Fruit fly (Drosophila melanogaster) whole organism, embryonic: ENCODE data around the gene CG14631.
A peak's percentile ranks its signal among the peaks of the same experiment; 100 is the strongest.

Experiments used
- BEAF-32 ChIP-seq: fragments of 200-800 bp; sonication (Bioruptor generic); optimal IDR thresholded peaks from 3 replicates; lab custom pipeline; 2017; ENCODE audit warnings: missing biosample characterization, missing genetic modification characterization, mild to moderate bottlenecking, moderate library complexity, missing genetic modification reagents
- CG11695 ChIP-seq: fragments of 200-800 bp; sonication (Bioruptor generic); IDR thresholded peaks from 3 replicates; pipeline ENCODE4 v1.3.6; 2022; ENCODE audit warnings: missing biosample characterization, missing genetic modification characterization
- CG11696 ChIP-seq: fragments of 200-800 bp; sonication (Bioruptor generic); IDR thresholded peaks from 2 replicates; pipeline ENCODE4 v1.3.6; 2022; ENCODE audit warnings: missing biosample characterization, missing genetic modification characterization
- CG13287 ChIP-seq: fragments of 200-800 bp; sonication (Bioruptor generic); IDR thresholded peaks from 2 replicates; pipeline ENCODE4 v1.3.6; 2022; ENCODE audit warnings: missing biosample characterization, missing genetic modification characterization; ENCODE audit not compliant: partially characterized antibody
- CG13624 ChIP-seq: fragments of 200-800 bp; sonication (Bioruptor generic); optimal IDR thresholded peaks from 2 replicates; lab custom pipeline; 2016; ENCODE audit warnings: missing biosample characterization, missing genetic modification characterization
- CG14014 ChIP-seq: fragments of 200-800 bp; sonication (Bioruptor generic); IDR thresholded peaks from 2 replicates; pipeline ENCODE4 v1.3.6; 2022; ENCODE audit warnings: missing biosample characterization, missing genetic modification characterization
- CG16813 ChIP-seq: fragments of 200-800 bp; sonication (Bioruptor generic); IDR thresholded peaks from 3 replicates; pipeline ENCODE4 v1.3.6; 2022; ENCODE audit warnings: missing biosample characterization, missing genetic modification characterization; ENCODE audit not compliant: partially characterized antibody
- CG16863 ChIP-seq: fragments of 200-800 bp; sonication (Bioruptor generic); optimal IDR thresholded peaks from 3 replicates; lab custom pipeline; 2016; ENCODE audit warnings: missing biosample characterization, missing genetic modification characterization
- CG17328 ChIP-seq: fragments of 200-800 bp; sonication (Bioruptor generic); IDR thresholded peaks from 2 replicates; pipeline ENCODE4 v1.3.6; 2022; ENCODE audit warnings: missing biosample characterization, missing genetic modification characterization
- CG3065 ChIP-seq: fragments of 200-800 bp; sonication (Bioruptor generic); optimal IDR thresholded peaks from 2 replicates; lab custom pipeline; 2016; ENCODE audit warnings: missing biosample characterization, missing genetic modification characterization
- CG32767 ChIP-seq: fragments of 200-800 bp; sonication (Bioruptor generic); IDR thresholded peaks from 2 replicates; pipeline ENCODE4 v1.3.6; 2022; ENCODE audit warnings: missing biosample characterization, missing genetic modification characterization
- CG33213 ChIP-seq: fragments of 200-800 bp; sonication (Bioruptor generic); optimal IDR thresholded peaks from 3 replicates; lab custom pipeline; 2016; ENCODE audit warnings: missing biosample characterization, missing genetic modification characterization
- CG34224 ChIP-seq: fragments of 200-800 bp; sonication (Bioruptor generic); IDR thresholded peaks from 3 replicates; pipeline ENCODE4 v1.3.6; 2022; ENCODE audit warnings: missing biosample characterization, missing genetic modification characterization; ENCODE audit not compliant: partially characterized antibody
- CG8290 ChIP-seq, 3 experiments: fragments of 200-800 bp; sonication (Bioruptor generic); optimal IDR thresholded peaks; 2 replicates each; lab custom pipeline; 2016 to 2019; ENCODE audit warnings: missing biosample characterization in 3 of 3, missing genetic modification characterization in 3 of 3, mild to moderate bottlenecking in 2 of 3, moderate library complexity in 1 of 3
- CG9932 ChIP-seq: fragments of 200-800 bp; sonication (Bioruptor generic); IDR thresholded peaks from 2 replicates; pipeline ENCODE4 v1.3.6; 2022; ENCODE audit warnings: missing biosample characterization, missing genetic modification characterization
- Doc3 ChIP-seq: fragments of 200-800 bp; sonication (Bioruptor generic); IDR thresholded peaks from 3 replicates; pipeline ENCODE4 v1.3.6; 2022; ENCODE audit warnings: missing biosample characterization, missing genetic modification characterization; ENCODE audit not compliant: partially characterized antibody
- E2f1 ChIP-seq: fragments of 200-800 bp; sonication (Bioruptor generic); IDR thresholded peaks from 2 replicates; pipeline ENCODE4 v1.3.6; 2022; ENCODE audit warnings: missing biosample characterization, missing genetic modification characterization
- E2f2 ChIP-seq: fragments of 200-800 bp; sonication (Bioruptor generic); IDR thresholded peaks from 2 replicates; pipeline ENCODE4 v1.3.6; 2022; ENCODE audit warnings: missing biosample characterization, missing genetic modification characterization
- Gug ChIP-seq: fragments of 200-800 bp; sonication (Bioruptor generic); IDR thresholded peaks from 4 replicates; pipeline ENCODE4 v1.3.6; 2022; ENCODE audit warnings: missing biosample characterization, missing genetic modification characterization
- HLH4C ChIP-seq: fragments of 200-800 bp; sonication (Bioruptor generic); IDR thresholded peaks from 3 replicates; pipeline ENCODE4 v1.3.6; 2022; ENCODE audit warnings: missing biosample characterization, missing genetic modification characterization; ENCODE audit not compliant: partially characterized antibody
- Hr51 ChIP-seq, 2 experiments: fragments of 200-800 bp; sonication (Bioruptor generic); optimal IDR thresholded peaks; 2 replicates in 1 of 2; 3 replicates in 1 of 2; lab custom pipeline; 2016 to 2018; ENCODE audit warnings: missing biosample characterization in 2 of 2, missing genetic modification characterization in 2 of 2, mild to moderate bottlenecking in 1 of 2, moderate library complexity in 1 of 2
- Hsf ChIP-seq: fragments of 200-800 bp; sonication (Bioruptor generic); optimal IDR thresholded peaks from 3 replicates; lab custom pipeline; 2016; ENCODE audit warnings: missing biosample characterization, missing genetic modification characterization
- Med ChIP-seq: fragments of 200-800 bp; sonication (Bioruptor generic); peaks from one replicate; lab custom pipeline; 2016; ENCODE audit warnings: missing biosample characterization, missing genetic modification characterization, mild to moderate bottlenecking, inconsistent platforms, moderate library complexity
- NFAT ChIP-seq: fragments of 200-800 bp; sonication (Bioruptor generic); IDR thresholded peaks from 2 replicates; pipeline ENCODE4 v1.3.6; 2022; ENCODE audit warnings: missing biosample characterization, missing genetic modification characterization
- Nf-YA ChIP-seq: fragments of 200-800 bp; sonication (Bioruptor generic); IDR thresholded peaks from 2 replicates; pipeline ENCODE4 v1.3.6; 2022; ENCODE audit warnings: missing biosample characterization, missing genetic modification characterization
- Scr ChIP-seq: fragments of 200-800 bp; sonication (Bioruptor generic); IDR thresholded peaks from 2 replicates; pipeline ENCODE4 v1.3.6; 2022; ENCODE audit warnings: missing biosample characterization, missing genetic modification characterization; ENCODE audit not compliant: partially characterized antibody
- Sry-δ ChIP-seq: fragments of 200-800 bp; sonication (Bioruptor generic); optimal IDR thresholded peaks from 2 replicates; lab custom pipeline; 2016; ENCODE audit warnings: missing biosample characterization, missing genetic modification characterization
- Trl ChIP-seq, 3 experiments: fragments of >200 bp in 2 of 3; fragments of 200-800 bp in 1 of 3; sonication (Bioruptor generic) in 1 of 3; optimal IDR thresholded peaks; 2 replicates in 1 of 3; 3 replicates in 2 of 3; lab custom pipeline; 2016 to 2017; ENCODE audit warnings: missing biosample characterization in 1 of 3, missing genetic modification characterization in 1 of 3
- Xbp1 ChIP-seq: fragments of 200-800 bp; sonication (Bioruptor generic); optimal IDR thresholded peaks from 3 replicates; lab custom pipeline; 2016; ENCODE audit warnings: missing biosample characterization, mild to moderate bottlenecking, missing genetic modification characterization
- ato ChIP-seq: fragments of 200-800 bp; sonication (Bioruptor generic); IDR thresholded peaks from 2 replicates; pipeline ENCODE4 v1.3.6; 2022; ENCODE audit warnings: missing biosample characterization, missing genetic modification characterization; ENCODE audit not compliant: partially characterized antibody
- croc ChIP-seq: fragments of 200-800 bp; sonication (Bioruptor generic); conservative IDR thresholded peaks from 3 replicates; pipeline ENCODE4 v1.3.6; 2022; ENCODE audit warnings: missing biosample characterization, missing genetic modification characterization
- dpn ChIP-seq, 2 experiments: fragments of 200-800 bp; sonication (Bioruptor generic); optimal IDR thresholded peaks; 3 replicates each; lab custom pipeline; 2016; ENCODE audit warnings: missing biosample characterization in 2 of 2, missing genetic modification characterization in 2 of 2
- gcm2 ChIP-seq: fragments of 200-800 bp; sonication (Bioruptor generic); optimal IDR thresholded peaks from 2 replicates; lab custom pipeline; 2016; ENCODE audit warnings: missing biosample characterization, missing genetic modification characterization
- grau ChIP-seq: fragments of 200-800 bp; optimal IDR thresholded peaks from 3 replicates; lab custom pipeline; 2019; ENCODE audit warnings: missing biosample characterization, mild to moderate bottlenecking, missing genetic modification characterization, moderate library complexity
- hb ChIP-seq: fragments of 200-800 bp; sonication (Bioruptor generic); IDR thresholded peaks from 3 replicates; pipeline ENCODE4 v1.3.6; 2022; ENCODE audit warnings: missing biosample characterization, missing genetic modification characterization; ENCODE audit not compliant: partially characterized antibody
- ind ChIP-seq: fragments of 200-800 bp; sonication (Bioruptor generic); optimal IDR thresholded peaks from 3 replicates; lab custom pipeline; 2016; ENCODE audit warnings: missing biosample characterization, missing genetic modification characterization
- inv ChIP-seq: fragments of 200-800 bp; sonication (Bioruptor generic); IDR thresholded peaks from 2 replicates; pipeline ENCODE4 v1.3.6; 2022; ENCODE audit warnings: missing biosample characterization, missing genetic modification characterization; ENCODE audit not compliant: partially characterized antibody
- jumu ChIP-seq: fragments of 200-800 bp; sonication (Bioruptor generic); optimal IDR thresholded peaks from 3 replicates; lab custom pipeline; 2016; ENCODE audit warnings: missing biosample characterization, missing genetic modification characterization
- lilli ChIP-seq: fragments of 200-800 bp; sonication (Bioruptor generic); optimal IDR thresholded peaks from 3 replicates; lab custom pipeline; 2016; ENCODE audit warnings: missing biosample characterization, missing genetic modification characterization
- mam ChIP-seq: fragments of 200-800 bp; sonication (Bioruptor generic); optimal IDR thresholded peaks from 3 replicates; lab custom pipeline; 2016; ENCODE audit warnings: missing biosample characterization, missing genetic modification characterization
- mld ChIP-seq: fragments of 200-800 bp; sonication (Bioruptor generic); IDR thresholded peaks from 3 replicates; pipeline ENCODE4 v1.3.6; 2022; ENCODE audit warnings: missing biosample characterization, missing genetic modification characterization; ENCODE audit not compliant: partially characterized antibody
- prd ChIP-seq, 3 experiments: fragments of >200 bp in 2 of 3; fragments of 200-800 bp in 1 of 3; sonication (Bioruptor generic) in 1 of 3; optimal IDR thresholded peaks in 2 of 3; IDR thresholded peaks in 1 of 3; 2 replicates in 2 of 3; 3 replicates in 1 of 3; pipeline versions ENCODE4 v1.3.6 to Lab custom; 2017 to 2022; ENCODE audit warnings: missing biosample characterization in 1 of 3, missing genetic modification characterization in 1 of 3
- rib ChIP-seq: fragments of 200-800 bp; sonication (Bioruptor generic); IDR thresholded peaks from 2 replicates; pipeline ENCODE4 v1.3.6; 2022; ENCODE audit warnings: missing biosample characterization, missing genetic modification characterization
- sisA ChIP-seq: fragments of 200-800 bp; sonication (Bioruptor generic); IDR thresholded peaks from 2 replicates; pipeline ENCODE4 v1.3.6; 2022; ENCODE audit warnings: missing biosample characterization, missing genetic modification characterization
- sna ChIP-seq: fragments of 200-800 bp; sonication (Bioruptor generic); IDR thresholded peaks from 2 replicates; pipeline ENCODE4 v1.3.6; 2022; ENCODE audit warnings: missing biosample characterization, missing genetic modification characterization; ENCODE audit not compliant: partially characterized antibody
- vfl ChIP-seq: fragments of 200-800 bp; sonication (Bioruptor generic); optimal IDR thresholded peaks from 2 replicates; lab custom pipeline; 2016; ENCODE audit warnings: missing biosample characterization, missing genetic modification characterization
- vnd ChIP-seq: fragments of 200-800 bp; sonication (Bioruptor generic); IDR thresholded peaks from 3 replicates; pipeline ENCODE4 v1.3.6; 2022; ENCODE audit warnings: missing biosample characterization, missing genetic modification characterization; ENCODE audit not compliant: partially characterized antibody
- vvl ChIP-seq: fragments of 200-800 bp; sonication (Bioruptor generic); IDR thresholded peaks from 2 replicates; pipeline ENCODE4 v1.3.6; 2022; ENCODE audit warnings: missing biosample characterization, missing genetic modification characterization

Gene CG14631

dm6 chrX:1033066-1033465 is 21.2 kb downstream of the CG14631 start (continued):
- no peak for TF ChIP-seq Nf-YA (GFP tag; lab: Robert Waterston, UW)
- TF ChIP-seq prd (optimal IDR thresholded peaks at IDR 0.05; lab: Kevin White, UChicago) = no peak
- TF ChIP-seq prd (GFP tag; IDR thresholded peaks at IDR 0.05; lab: Robert Waterston, UW) = peak; percentile 53; the same call in 2 of the 3 replicates
- TF ChIP-seq grau (tag; lab: Kevin White, UChicago) = peak; percentile 9
- TF ChIP-seq Hsf (GFP tag; lab: Kevin White, UChicago) = peak; percentile 16
- TF ChIP-seq CG17328 (GFP tag; lab: Robert Waterston, UW) = no peak
- TF ChIP-seq vfl (GFP tag; lab: Kevin White, UChicago) = peak; percentile 3
- no peak for TF ChIP-seq CG11695 (GFP tag; lab: Robert Waterston, UW)
- TF ChIP-seq CG8290 (GFP tag; optimal IDR thresholded peaks at IDR 0.05; lab: Kevin White, UChicago) = no peak
- peak in 1 of 2 experiments; percentile 65 for TF ChIP-seq CG8290 (tag; optimal IDR thresholded peaks at IDR 0.05; lab: Kevin White, UChicago)
- peak; percentile 27 for TF ChIP-seq ind (GFP tag; lab: Kevin White, UChicago)
- peak; percentile 92 for TF ChIP-seq Doc3 (GFP tag; lab: Robert Waterston, UW)
- TF ChIP-seq NFAT (GFP tag; lab: Robert Waterston, UW) = peak; percentile 63; the same call in 1 of the 2 replicates
- TF ChIP-seq rib (GFP tag; lab: Robert Waterston, UW) = peak; percentile 51; the same call in 1 of the 2 replicates
- TF ChIP-seq CG33213 (GFP tag; lab: Kevin White, UChicago) = no peak
- no peak for TF ChIP-seq croc (GFP tag; lab: Robert Waterston, UW)
- TF ChIP-seq CG13624 (GFP tag; lab: Kevin White, UChicago) = peak; percentile 10
- peak; percentile 87 for TF ChIP-seq CG9932
- TF ChIP-seq gcm2 (GFP tag; lab: Kevin White, UChicago) = no peak
- TF ChIP-seq lilli (GFP tag; lab: Kevin White, UChicago) = peak; percentile 41
- TF ChIP-seq inv (GFP tag; lab: Robert Waterston, UW) = peak; percentile 97
- no peak for TF ChIP-seq Trl (optimal IDR thresholded peaks at IDR 0.05; lab: Kevin White, UChicago)
- peak; percentile 8 for TF ChIP-seq Trl (GFP tag; optimal IDR thresholded peaks at IDR 0.05; lab: Kevin White, UChicago)
- peak; percentile 97 for TF ChIP-seq ato
- peak; percentile 90 for TF ChIP-seq Med (GFP tag; lab: Kevin White, UChicago)
- TF ChIP-seq mam (GFP tag; lab: Kevin White, UChicago) = peak; percentile 43
- TF ChIP-seq mld (GFP tag; lab: Robert Waterston, UW) = peak; percentile 99
- peak; percentile 98 for TF ChIP-seq CG13287
- 0 out of 2 replicates have a peak, but pooled peaks have one; percentile 28 for TF ChIP-seq CG32767 (GFP tag; lab: Robert Waterston, UW)
- peak; percentile 17; the same call in 1 of the 2 replicates for TF ChIP-seq sisA (GFP tag; lab: Robert Waterston, UW)
- TF ChIP-seq dpn (GFP tag; optimal IDR thresholded peaks at IDR 0.05; lab: Kevin White, UChicago) = peak; percentile 24 to 27
- peak; percentile 98 for TF ChIP-seq CG16813
- TF ChIP-seq CG34224 (GFP tag; lab: Robert Waterston, UW) = peak; percentile 98
- TF ChIP-seq sna (GFP tag; lab: Robert Waterston, UW) = peak; percentile 94
- TF ChIP-seq E2f2 (GFP tag; lab: Robert Waterston, UW) = peak; percentile 94
- peak; percentile 80; the same call in 2 of the 4 replicates for TF ChIP-seq Gug (GFP tag; lab: Robert Waterston, UW)
- TF ChIP-seq CG16863 (GFP tag; lab: Kevin White, UChicago) = peak; percentile 86
- TF ChIP-seq BEAF-32 (GFP tag; lab: Kevin White, UChicago) = peak; percentile 96
- peak; percentile 97 for TF ChIP-seq vnd (GFP tag; lab: Robert Waterston, UW)
- TF ChIP-seq HLH4C (GFP tag; lab: Robert Waterston, UW) = peak; percentile 94
- peak; percentile 62 for TF ChIP-seq vvl (GFP tag; lab: Robert Waterston, UW)
- TF ChIP-seq CG11696 (GFP tag; lab: Robert Waterston, UW) = no peak
- TF ChIP-seq Scr (GFP tag; lab: Robert Waterston, UW) = peak; percentile 96
- peak; percentile 49; the same call in 1 of the 2 replicates for TF ChIP-seq E2f1 (GFP tag; lab: Robert Waterston, UW)
- TF ChIP-seq CG14014 (GFP tag; lab: Robert Waterston, UW) = 0 out of 2 replicates have a peak, but pooled peaks have one; percentile 12
- TF ChIP-seq hb = peak; percentile 98
- TF ChIP-seq Sry-δ (GFP tag; lab: Kevin White, UChicago) = peak; percentile 96
- TF ChIP-seq jumu (GFP tag; lab: Kevin White, UChicago) = peak; percentile 7
- TF ChIP-seq Hr51 (GFP tag; optimal IDR thresholded peaks at IDR 0.05; lab: Kevin White, UChicago) = no peak
- no peak for TF ChIP-seq CG3065 (GFP tag; lab: Kevin White, UChicago)
- TF ChIP-seq Xbp1 = peak; percentile 30
